Worm (Caenorhabditis elegans) whole organism, early embryonic: Measurements from ENCODE around the gene epg-9.

Experiments used
- B0310.2 ChIP-seq: sonication (generic microtip); optimal IDR thresholded peaks from 2 replicates; lab custom pipeline; 2016; ENCODE audit warnings: mild to moderate bottlenecking, missing genetic modification characterization, missing compliant biosample characterization
- F13C5.2 ChIP-seq: sonication (generic microtip); optimal IDR thresholded peaks from 2 replicates; lab custom pipeline; 2017; ENCODE audit warnings: mild to moderate bottlenecking, missing genetic modification characterization, inconsistent platforms, missing compliant biosample characterization
- aly-1 ChIP-seq: sonication (generic microtip); optimal IDR thresholded peaks from 2 replicates; lab custom pipeline; 2016; ENCODE audit warnings: missing genetic modification characterization, missing compliant biosample characterization
- ama-1 ChIP-seq: fragments of 150-350 bp; optimal IDR thresholded peaks from 2 replicates; lab custom pipeline; 2014
- ceh-13 ChIP-seq: fragments of 200-800 bp; sonication (Bioruptor generic); optimal IDR thresholded peaks from 2 replicates; lab custom pipeline; 2018; ENCODE audit warnings: mild to moderate bottlenecking, missing genetic modification characterization, missing compliant biosample characterization
- ceh-36 ChIP-seq: sonication (generic microtip); optimal IDR thresholded peaks from 2 replicates; lab custom pipeline; 2016; ENCODE audit warnings: missing genetic modification characterization, inconsistent platforms, missing compliant biosample characterization
- ets-7 ChIP-seq: sonication (generic microtip); optimal IDR thresholded peaks from 2 replicates; lab custom pipeline; 2016; ENCODE audit warnings: missing genotype, missing genetic modification characterization, missing compliant biosample characterization
- flt-1 ChIP-seq: fragments of 200-800 bp; sonication (Bioruptor generic); IDR thresholded peaks from 2 replicates; pipeline ENCODE4 v1.3.6; 2022; ENCODE audit warnings: missing genetic modification characterization, missing compliant biosample characterization
- hmbx-1 ChIP-seq: sonication (generic microtip); optimal IDR thresholded peaks from 2 replicates; lab custom pipeline; 2016; ENCODE audit warnings: mild to moderate bottlenecking, missing genetic modification characterization, missing compliant biosample characterization
- hmg-4 ChIP-seq: fragments of 200-800 bp; sonication (Bioruptor generic); optimal IDR thresholded peaks from 2 replicates; lab custom pipeline; 2018; ENCODE audit warnings: mild to moderate bottlenecking, missing genetic modification characterization, missing compliant biosample characterization
- hnd-1 ChIP-seq: sonication (generic microtip); optimal IDR thresholded peaks from 2 replicates; lab custom pipeline; 2016; ENCODE audit warnings: missing genetic modification characterization, missing compliant biosample characterization
- pes-1 ChIP-seq: fragments of 200-800 bp; sonication (Bioruptor generic); IDR thresholded peaks from 2 replicates; pipeline ENCODE4 v1.3.6; 2022; ENCODE audit warnings: missing genetic modification reagents, missing genetic modification characterization, missing compliant biosample characterization
- scrt-1 ChIP-seq: fragments of 200-800 bp; sonication (Bioruptor generic); IDR thresholded peaks from 2 replicates; pipeline ENCODE4 v1.3.6; 2022; ENCODE audit warnings: missing genetic modification characterization, missing compliant biosample characterization
- sea-1 ChIP-seq: fragments of 200-800 bp; sonication (Bioruptor generic); conservative IDR thresholded peaks from 2 replicates; pipeline ENCODE4 v1.3.6; 2022; ENCODE audit warnings: missing genetic modification characterization, missing compliant biosample characterization
- tbx-11 ChIP-seq: fragments of 200-800 bp; sonication (Bioruptor generic); IDR thresholded peaks from 2 replicates; pipeline ENCODE4 v1.3.6; 2022; ENCODE audit warnings: missing genetic modification characterization, missing compliant biosample characterization
- tbx-37 ChIP-seq: fragments of 200-800 bp; sonication (Bioruptor generic); conservative IDR thresholded peaks from 2 replicates; pipeline ENCODE4 v1.3.6; 2022; ENCODE audit warnings: missing genetic modification reagents, missing genetic modification characterization, missing compliant biosample characterization
- tra-4 ChIP-seq: sonication (generic microtip); optimal IDR thresholded peaks from 2 replicates; lab custom pipeline; 2017; ENCODE audit warnings: missing genetic modification characterization, missing compliant biosample characterization

Gene epg-9

ce11 chrIV:2613754-2614244 is 12.9 kb downstream of the epg-9 start, which contains the start of gene daao-1:
Gene daao-1, plus strand, starts transcription at chrIV:2614194.
- TF ChIP-seq ceh-36 (tag; lab: Kevin White, UChicago), result no peak
- TF ChIP-seq flt-1, result no peak
- no peak for TF ChIP-seq scrt-1 (GFP tag; lab: Robert Waterston, UW)
- TF ChIP-seq ama-1 (lab: Kevin White, UChicago), result no peak

- no peak for TF ChIP-seq B0310.2 (tag; lab: Kevin White, UChicago)
- TF ChIP-seq sea-1 (GFP tag; lab: Robert Waterston, UW), result no peak
- no peak for TF ChIP-seq tbx-11 (GFP tag; lab: Robert Waterston, UW)
- TF ChIP-seq tra-4 (tag; lab: Kevin White, UChicago), result no peak
- TF ChIP-seq F13C5.2 (tag; lab: Kevin White, UChicago), result no peak
- no peak for TF ChIP-seq pes-1 (GFP tag; lab: Robert Waterston, UW)
- no peak for TF ChIP-seq ceh-13 (GFP tag; lab: Kevin White, UChicago)
- no peak for TF ChIP-seq hnd-1
- no peak for TF ChIP-seq tbx-37
- TF ChIP-seq aly-1, result no peak
- TF ChIP-seq hmbx-1 (tag; lab: Kevin White, UChicago), result no peak
- no peak for TF ChIP-seq scrt-1 (GFP tag; lab: Robert Waterston, UW)
- TF ChIP-seq flt-1, result no peak
- TF ChIP-seq hmg-4, result no peak
- no peak for TF ChIP-seq ama-1 (lab: Kevin White, UChicago)
- TF ChIP-seq ceh-36 (tag; lab: Kevin White, UChicago), result no peak
- no peak for TF ChIP-seq ets-7 (tag; lab: Kevin White, UChicago)
Observed at ce11 chrIV:2616853-2617252, 15.9 kb downstream of the epg-9 start.

- TF ChIP-seq tbx-11 (GFP tag; lab: Robert Waterston, UW), result no peak
- TF ChIP-seq ceh-13 (GFP tag; lab: Kevin White, UChicago), result no peak
- no peak for TF ChIP-seq ets-7 (tag; lab: Kevin White, UChicago)
- no peak for TF ChIP-seq aly-1
- TF ChIP-seq ceh-36 (tag; lab: Kevin White, UChicago), result no peak
- TF ChIP-seq ama-1 (lab: Kevin White, UChicago), result no peak
Observed at ce11 chrIV:2618611-2619010, 17.7 kb downstream of the epg-9 start, which contains the start of gene smf-3. Gene smf-3, plus strand, starts transcription at chrIV:2618869.

ce11 chrIV:2628171-2628570 is 27.2 kb downstream of the epg-9 start, which contains the start of gene ngn-1:
Gene ngn-1, minus strand, starts transcription at chrIV:2628271.
- no peak for TF ChIP-seq B0310.2 (tag; lab: Kevin White, UChicago)
- TF ChIP-seq sea-1 (GFP tag; lab: Robert Waterston, UW), result no peak
- TF ChIP-seq scrt-1 (GFP tag; lab: Robert Waterston, UW), result no peak
- TF ChIP-seq ceh-13 (GFP tag; lab: Kevin White, UChicago), result no peak
- no peak for TF ChIP-seq ceh-36 (tag; lab: Kevin White, UChicago)
- no peak for TF ChIP-seq tbx-11 (GFP tag; lab: Robert Waterston, UW)
- TF ChIP-seq hmg-4, result no peak
- no peak for TF ChIP-seq pes-1 (GFP tag; lab: Robert Waterston, UW)
- no peak for TF ChIP-seq F13C5.2 (tag; lab: Kevin White, UChicago)
- no peak for TF ChIP-seq ama-1 (lab: Kevin White, UChicago)
- no peak for TF ChIP-seq hmbx-1 (tag; lab: Kevin White, UChicago)
- no peak for TF ChIP-seq flt-1
- TF ChIP-seq ets-7 (tag; lab: Kevin White, UChicago), result no peak
- TF ChIP-seq tbx-37, result no peak
- TF ChIP-seq hnd-1, result no peak

- TF ChIP-seq hmbx-1 (tag; lab: Kevin White, UChicago) (no peak), ceh-36 (tag; lab: Kevin White, UChicago) (peak; percentile 55)
Observed at ce11 chrIV:2630145-2630544, 29.2 kb downstream of the epg-9 start.

- no peak for TF ChIP-seq F13C5.2 (tag; lab: Kevin White, UChicago)
- no peak for TF ChIP-seq hmbx-1 (tag; lab: Kevin White, UChicago)
- TF ChIP-seq ceh-13 (GFP tag; lab: Kevin White, UChicago), result no peak
- no peak for TF ChIP-seq pes-1 (GFP tag; lab: Robert Waterston, UW)
- TF ChIP-seq aly-1, result no peak
- TF ChIP-seq scrt-1 (GFP tag; lab: Robert Waterston, UW), result no peak
- no peak for TF ChIP-seq sea-1 (GFP tag; lab: Robert Waterston, UW)
- no peak for TF ChIP-seq tbx-11 (GFP tag; lab: Robert Waterston, UW)
- TF ChIP-seq ets-7 (tag; lab: Kevin White, UChicago), result no peak
- no peak for TF ChIP-seq B0310.2 (tag; lab: Kevin White, UChicago)
- TF ChIP-seq ama-1 (lab: Kevin White, UChicago), result no peak
- no peak for TF ChIP-seq flt-1
- no peak for TF ChIP-seq hnd-1
- TF ChIP-seq tra-4 (tag; lab: Kevin White, UChicago), result no peak
Observed at ce11 chrIV:2634992-2635391, 34.1 kb downstream of the epg-9 start.

- TF ChIP-seq flt-1, result peak; percentile 67
- TF ChIP-seq ceh-13 (GFP tag; lab: Kevin White, UChicago), result no peak
- TF ChIP-seq ets-7 (tag; lab: Kevin White, UChicago), result peak; percentile 21
- no peak for TF ChIP-seq aly-1
- TF ChIP-seq B0310.2 (tag; lab: Kevin White, UChicago), result peak; percentile 21
- TF ChIP-seq F13C5.2 (tag; lab: Kevin White, UChicago), result no peak
- peak; percentile 52; the same call in 1 of the 2 replicates for TF ChIP-seq tbx-37
- peak; percentile 71 for TF ChIP-seq pes-1 (GFP tag; lab: Robert Waterston, UW)
- peak; percentile 47 for TF ChIP-seq hmbx-1 (tag; lab: Kevin White, UChicago)
- no peak for TF ChIP-seq tra-4 (tag; lab: Kevin White, UChicago)
- TF ChIP-seq ama-1 (lab: Kevin White, UChicago), result no peak
- peak; percentile 73 for TF ChIP-seq tbx-11 (GFP tag; lab: Robert Waterston, UW)
- TF ChIP-seq scrt-1 (GFP tag; lab: Robert Waterston, UW), result peak; percentile 75; the same call in 1 of the 2 replicates
- TF ChIP-seq hmg-4, result peak; percentile 12
- TF ChIP-seq hnd-1, result peak; percentile 4
- TF ChIP-seq ceh-36 (tag; lab: Kevin White, UChicago), result peak; percentile 64
- peak; percentile 82 for TF ChIP-seq sea-1 (GFP tag; lab: Robert Waterston, UW)
Observed at ce11 chrIV:2639666-2640273, 38.8 kb downstream of the epg-9 start.
